Worm (Caenorhabditis elegans) whole organism, mixed stage, embryonic: ENCODE measurements around the gene C01G5.3.

Experiments
- M03D4.4 ChIP-seq: sonication (generic microtip); optimal IDR thresholded peaks from 2 replicates; lab custom pipeline; 2017; ENCODE audit warnings: mild to moderate bottlenecking, missing genetic modification characterization, missing compliant biosample characterization
- bed-3 ChIP-seq: fragments of 200-800 bp; sonication (Bioruptor generic); optimal IDR thresholded peaks from 3 replicates; lab custom pipeline; 2018; ENCODE audit warnings: mild to moderate bottlenecking, missing genetic modification characterization, moderate library complexity, missing compliant biosample characterization
- ceh-39 ChIP-seq: fragments of 150-350 bp; optimal IDR thresholded peaks from 2 replicates; lab custom pipeline; 2014; ENCODE audit warnings: missing biosample characterization, missing genetic modification characterization
- ceh-43 ChIP-seq: fragments of 200-800 bp; sonication (Bioruptor generic); optimal IDR thresholded peaks from 2 replicates; lab custom pipeline; 2018; ENCODE audit warnings: mild to moderate bottlenecking, missing genetic modification characterization, moderate library complexity, missing compliant biosample characterization
- ceh-83 ChIP-seq: fragments of 200-800 bp; sonication (Bioruptor generic); optimal IDR thresholded peaks from 2 replicates; lab custom pipeline; 2018; ENCODE audit warnings: mild to moderate bottlenecking, missing genetic modification characterization, missing compliant biosample characterization
- cnd-1 ChIP-seq: fragments of 200-800 bp; sonication (Bioruptor generic); optimal IDR thresholded peaks from 2 replicates; lab custom pipeline; 2018; ENCODE audit warnings: mild to moderate bottlenecking, missing genetic modification characterization, missing compliant biosample characterization
- drap-1 ChIP-seq: fragments of 200-800 bp; sonication (Bioruptor generic); optimal IDR thresholded peaks from 3 replicates; lab custom pipeline; 2018; ENCODE audit warnings: mild to moderate bottlenecking, missing genetic modification characterization, missing compliant biosample characterization
- elt-1 ChIP-seq: sonication (generic microtip); optimal IDR thresholded peaks from 2 replicates; lab custom pipeline; 2017; ENCODE audit warnings: missing genetic modification characterization, mild to moderate bottlenecking, missing compliant biosample characterization, antibody characterized with exemption, moderate library complexity, borderline replicate concordance; ENCODE audit not compliant: insufficient read depth
- elt-3 ChIP-seq: fragments of 150-350 bp; optimal IDR thresholded peaks from 2 replicates; lab custom pipeline; 2014; ENCODE audit warnings: missing biosample characterization, missing genetic modification characterization
- flh-1 ChIP-seq: fragments of 200-800 bp; sonication (Bioruptor generic); optimal IDR thresholded peaks from 2 replicates; lab custom pipeline; 2018; ENCODE audit warnings: mild to moderate bottlenecking, missing genetic modification characterization, moderate library complexity, missing compliant biosample characterization
- ham-2 ChIP-seq: fragments of 200-800 bp; sonication (Bioruptor generic); optimal IDR thresholded peaks from 2 replicates; lab custom pipeline; 2018; ENCODE audit warnings: mild to moderate bottlenecking, missing genetic modification characterization, missing compliant biosample characterization
- hlh-1 ChIP-seq: fragments of 150-350 bp; optimal IDR thresholded peaks from 2 replicates; lab custom pipeline; 2014; ENCODE audit warnings: missing biosample characterization, missing genetic modification reagents, missing genetic modification characterization
- lin-13 ChIP-seq: fragments of 150-350 bp; optimal IDR thresholded peaks from 2 replicates; lab custom pipeline; 2014; ENCODE audit warnings: missing biosample characterization, missing genetic modification characterization
- lin-32 ChIP-seq: fragments of 200-800 bp; sonication (Bioruptor generic); optimal IDR thresholded peaks from 2 replicates; lab custom pipeline; 2018; ENCODE audit warnings: mild to moderate bottlenecking, missing genetic modification characterization, missing compliant biosample characterization
- lsy-2 ChIP-seq: fragments of 150-350 bp; optimal IDR thresholded peaks from 2 replicates; lab custom pipeline; 2014; ENCODE audit warnings: missing biosample characterization, missing genetic modification characterization
- mab-5 ChIP-seq: fragments of 150-350 bp; optimal IDR thresholded peaks from 2 replicates; lab custom pipeline; 2014; ENCODE audit warnings: missing biosample characterization, missing genetic modification characterization
- mep-1 ChIP-seq: fragments of 150-350 bp; optimal IDR thresholded peaks from 2 replicates; lab custom pipeline; 2017; ENCODE audit warnings: missing biosample characterization, missing genetic modification reagents, missing genetic modification characterization, inconsistent platforms
- mls-2 ChIP-seq: sonication (generic microtip); optimal IDR thresholded peaks from 2 replicates; lab custom pipeline; 2016; ENCODE audit warnings: mild to moderate bottlenecking, missing genetic modification characterization, moderate library complexity, missing compliant biosample characterization
- nhr-2 ChIP-seq: fragments of 150-350 bp; optimal IDR thresholded peaks from 2 replicates; lab custom pipeline; 2014; ENCODE audit warnings: missing biosample characterization, missing genetic modification characterization
- nhr-237 ChIP-seq: fragments of 150-350 bp; optimal IDR thresholded peaks from 2 replicates; lab custom pipeline; 2014; ENCODE audit warnings: missing biosample characterization, missing genetic modification characterization
- nhr-28 ChIP-seq: fragments of 150-350 bp; optimal IDR thresholded peaks from 2 replicates; lab custom pipeline; 2014; ENCODE audit warnings: missing biosample characterization, missing genetic modification characterization
- pha-4 ChIP-seq: fragments of 150-350 bp; optimal IDR thresholded peaks from 2 replicates; lab custom pipeline; 2018; ENCODE audit warnings: missing biosample characterization, missing genetic modification reagents, missing genetic modification characterization
- sem-2 ChIP-seq: fragments of 200-800 bp; sonication (Bioruptor generic); optimal IDR thresholded peaks from 2 replicates; lab custom pipeline; 2018; ENCODE audit warnings: mild to moderate bottlenecking, missing genetic modification characterization, missing compliant biosample characterization
- snpc-4 ChIP-seq: fragments of 150-350 bp; optimal IDR thresholded peaks from 2 replicates; lab custom pipeline; 2014; ENCODE audit warnings: missing biosample characterization, missing genetic modification characterization
- sptf-1 ChIP-seq: sonication (generic microtip); optimal IDR thresholded peaks from 2 replicates; lab custom pipeline; 2017; ENCODE audit warnings: mild to moderate bottlenecking, missing genetic modification characterization, moderate library complexity, missing compliant biosample characterization
- unc-120 ChIP-seq: sonication (generic microtip); optimal IDR thresholded peaks from 2 replicates; lab custom pipeline; 2017; ENCODE audit warnings: missing genetic modification characterization, missing compliant biosample characterization; ENCODE audit not compliant: poor library complexity, severe bottlenecking
- unc-39 ChIP-seq: fragments of 150-350 bp; optimal IDR thresholded peaks from 2 replicates; lab custom pipeline; 2014; ENCODE audit warnings: missing biosample characterization, missing genetic modification characterization
- unc-62 ChIP-seq: fragments of 150-350 bp; optimal IDR thresholded peaks from 2 replicates; lab custom pipeline; 2014; ENCODE audit warnings: missing biosample characterization, missing genetic modification reagents, missing genetic modification characterization
- zip-8 ChIP-seq: fragments of 150-350 bp; optimal IDR thresholded peaks from 2 replicates; lab custom pipeline; 2014; ENCODE audit warnings: missing biosample characterization, missing genetic modification characterization
- ztf-11 ChIP-seq: fragments of 150-350 bp; optimal IDR thresholded peaks from 2 replicates; lab custom pipeline; 2014; ENCODE audit warnings: missing biosample characterization, missing genetic modification characterization

Gene C01G5.3

DNA sequence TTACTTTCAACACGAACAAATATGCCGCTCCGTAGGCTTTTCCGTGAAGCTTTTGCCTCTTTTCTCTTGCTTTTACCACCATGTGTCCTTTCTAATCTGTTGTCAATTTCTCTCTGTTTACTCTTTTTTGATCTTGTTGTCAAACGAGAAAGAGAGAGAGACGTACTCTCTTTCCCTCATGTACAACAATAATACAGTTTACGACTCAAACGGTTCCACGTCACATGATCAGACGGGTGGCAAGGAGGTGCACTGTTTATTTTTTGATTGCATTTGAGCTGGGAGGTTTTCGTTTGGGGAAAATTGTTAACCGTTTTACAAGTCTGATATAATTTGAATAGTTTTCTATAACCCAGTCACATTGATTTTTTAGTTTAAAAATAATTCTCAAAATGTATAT, 35.2 kb upstream of the C01G5.3 start:
- TF ChIP-seq ceh-83 (GFP tag; lab: Kevin White, UChicago) (no peak), unc-62 (GFP tag; lab: Kevin White, UChicago) (no peak), pha-4 (peak; percentile 88), lin-13 (no peak)

ce11 chrIV:6502725-6503124, 33.3 kb upstream of the C01G5.3 start:
- no peak for TF ChIP-seq zip-8 (tag; lab: Kevin White, UChicago)
- no peak for TF ChIP-seq lin-13
- no peak for TF ChIP-seq sem-2 (GFP tag; lab: Kevin White, UChicago)
- no peak for TF ChIP-seq unc-39 (tag; lab: Kevin White, UChicago)
- TF ChIP-seq cnd-1 (tag; lab: Kevin White, UChicago) = no peak
- TF ChIP-seq nhr-2 (tag; lab: Kevin White, UChicago) = no peak
- TF ChIP-seq mls-2 (tag; lab: Kevin White, UChicago) = no peak
- TF ChIP-seq flh-1 = no peak
- TF ChIP-seq mab-5 (tag; lab: Kevin White, UChicago) = no peak
- no peak for TF ChIP-seq ztf-11 (tag; lab: Kevin White, UChicago)
- TF ChIP-seq ham-2 (GFP tag; lab: Kevin White, UChicago) = no peak
- TF ChIP-seq M03D4.4 (tag; lab: Kevin White, UChicago) = no peak

- TF ChIP-seq hlh-1 (no peak), mab-5 (tag; lab: Kevin White, UChicago) (no peak), unc-39 (tag; lab: Kevin White, UChicago) (no peak), ceh-43 (GFP tag; lab: Kevin White, UChicago) (no peak), snpc-4 (tag; lab: Kevin White, UChicago) (no peak), nhr-237 (tag; lab: Kevin White, UChicago) (no peak), mls-2 (tag; lab: Kevin White, UChicago) (no peak)
Measured at ce11 chrIV:6506424-6506823, 29.6 kb upstream of the C01G5.3 start, which contains the start of gene pqn-89. pqn-89 (plus strand) TSS chrIV:6506724.

DNA sequence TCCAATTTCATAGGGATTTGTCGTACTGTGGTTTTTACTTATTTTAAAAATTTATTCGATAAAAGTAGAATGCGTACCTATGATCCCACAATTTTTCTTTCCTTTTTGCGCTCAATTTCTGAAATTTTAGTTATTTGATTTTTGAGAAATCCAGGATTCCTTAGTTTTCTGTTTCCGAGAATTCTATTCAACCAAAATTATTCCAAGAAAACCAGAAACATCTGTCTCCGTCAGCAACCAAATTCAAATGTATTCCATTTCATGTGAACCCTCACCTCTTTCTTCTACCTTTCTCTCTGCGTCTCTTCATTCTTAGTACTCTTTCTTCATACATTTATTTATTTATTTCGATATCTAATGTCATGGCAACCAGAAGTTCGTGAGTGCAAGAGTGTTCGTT, 24.2 kb upstream of the C01G5.3 start:
- TF ChIP-seq unc-39 (tag; lab: Kevin White, UChicago) (no peak), mab-5 (tag; lab: Kevin White, UChicago) (no peak), ham-2 (GFP tag; lab: Kevin White, UChicago) (no peak), nhr-237 (tag; lab: Kevin White, UChicago) (no peak), M03D4.4 (tag; lab: Kevin White, UChicago) (no peak), pha-4 (no peak), snpc-4 (tag; lab: Kevin White, UChicago) (no peak), ceh-43 (GFP tag; lab: Kevin White, UChicago) (no peak), zip-8 (tag; lab: Kevin White, UChicago) (no peak), bed-3 (GFP tag; lab: Kevin White, UChicago) (no peak), hlh-1 (no peak), unc-120 (tag; lab: Kevin White, UChicago) (no peak), drap-1 (GFP tag; lab: Kevin White, UChicago) (no peak), elt-1 (tag; lab: Kevin White, UChicago) (no peak), elt-3 (tag; lab: Kevin White, UChicago) (no peak), lsy-2 (tag; lab: Kevin White, UChicago) (no peak)
- TF ChIP-seq, all 35 proteins: peak for 0

ce11 chrIV:6514700-6515099, 21.3 kb upstream of the C01G5.3 start:
- TF ChIP-seq nhr-28 (tag; lab: Kevin White, UChicago) = no peak
- TF ChIP-seq ham-2 (GFP tag; lab: Kevin White, UChicago) = no peak
- no peak for TF ChIP-seq ceh-83 (GFP tag; lab: Kevin White, UChicago)
- no peak for TF ChIP-seq unc-62 (GFP tag; lab: Kevin White, UChicago)
- TF ChIP-seq M03D4.4 (tag; lab: Kevin White, UChicago) = no peak
- no peak for TF ChIP-seq mls-2 (tag; lab: Kevin White, UChicago)
- no peak for TF ChIP-seq sptf-1 (tag; lab: Kevin White, UChicago)
- no peak for TF ChIP-seq ceh-39 (tag; lab: Kevin White, UChicago)
- no peak for TF ChIP-seq ceh-43 (GFP tag; lab: Kevin White, UChicago)

- TF ChIP-seq ceh-39 (tag; lab: Kevin White, UChicago) (no peak), lin-32 (GFP tag; lab: Kevin White, UChicago) (no peak), mep-1 (tag; lab: Kevin White, UChicago) (no peak)
Measured at ce11 chrIV:6517859-6518258, 18.1 kb upstream of the C01G5.3 start, which contains the start of gene C01G5.7. C01G5.7 (plus strand) TSS chrIV:6518159.
